Worm (Caenorhabditis elegans) whole organism, L3 larva: ENCODE data around the gene Y54E2A.5.
A peak's percentile ranks its signal among the peaks of the same experiment; 100 is the strongest.

Experiments used
- R02D3.7 ChIP-seq: fragments of 150-350 bp; optimal IDR thresholded peaks from 2 replicates; lab custom pipeline; 2014; ENCODE audit warnings: missing biosample characterization, missing genetic modification characterization
- ama-1 ChIP-seq: fragments of 150-350 bp; optimal IDR thresholded peaks from 2 replicates; lab custom pipeline; 2018
- ceh-16 ChIP-seq: sonication (generic microtip); optimal IDR thresholded peaks from 2 replicates; lab custom pipeline; 2017; ENCODE audit warnings: missing biosample characterization, missing genetic modification characterization
- ceh-28 ChIP-seq: fragments of 150-350 bp; optimal IDR thresholded peaks from 2 replicates; lab custom pipeline; 2014; ENCODE audit warnings: missing biosample characterization, missing genetic modification reagents, missing genetic modification characterization
- ceh-82 ChIP-seq: fragments of 150-350 bp; optimal IDR thresholded peaks from 2 replicates; lab custom pipeline; 2014; ENCODE audit warnings: missing biosample characterization, missing genetic modification characterization
- ceh-9 ChIP-seq: sonication (generic microtip); optimal IDR thresholded peaks from 2 replicates; lab custom pipeline; 2018; ENCODE audit warnings: missing biosample characterization, missing genetic modification characterization
- egl-27 ChIP-seq: sonication (generic microtip); optimal IDR thresholded peaks from 4 replicates; lab custom pipeline; 2017; ENCODE audit warnings: missing biosample characterization, missing genetic modification reagents, missing genetic modification characterization
- egl-5 ChIP-seq: fragments of 150-350 bp; optimal IDR thresholded peaks from 2 replicates; lab custom pipeline; 2017; ENCODE audit warnings: missing biosample characterization, missing genetic modification reagents, missing genetic modification characterization, inconsistent platforms
- elt-1 ChIP-seq: fragments of 150-350 bp; optimal IDR thresholded peaks from 2 replicates; lab custom pipeline; 2014; ENCODE audit warnings: missing biosample characterization, missing genetic modification characterization
- elt-2 ChIP-seq: sonication (generic microtip); optimal IDR thresholded peaks from 2 replicates; lab custom pipeline; 2016; ENCODE audit warnings: missing genetic modification reagents, mild to moderate bottlenecking, missing genetic modification characterization, missing compliant biosample characterization
- eor-1 ChIP-seq, 2 experiments: fragments of 150-350 bp; optimal IDR thresholded peaks; 2 replicates each; lab custom pipeline; 2014 to 2018; ENCODE audit warnings: missing biosample characterization in 2 of 2, missing genetic modification characterization in 2 of 2
- fkh-10 ChIP-seq: sonication (generic microtip); optimal IDR thresholded peaks from 2 replicates; lab custom pipeline; 2017; ENCODE audit warnings: missing biosample characterization, missing genetic modification reagents, missing genetic modification characterization
- fkh-2 ChIP-seq: fragments of 150-350 bp; optimal IDR thresholded peaks from 2 replicates; lab custom pipeline; 2014; ENCODE audit warnings: missing biosample characterization, missing genetic modification reagents, missing genetic modification characterization
- fos-1 ChIP-seq: fragments of 150-350 bp; optimal IDR thresholded peaks from 2 replicates; lab custom pipeline; 2014; ENCODE audit warnings: missing biosample characterization, missing genetic modification characterization
- hmg-11 ChIP-seq: sonication (generic microtip); optimal IDR thresholded peaks from 2 replicates; lab custom pipeline; 2016; ENCODE audit warnings: missing genetic modification characterization, missing compliant biosample characterization
- jun-1 ChIP-seq: fragments of 150-350 bp; optimal IDR thresholded peaks from 2 replicates; lab custom pipeline; 2014; ENCODE audit warnings: missing biosample characterization, missing genetic modification reagents, missing genetic modification characterization
- lin-15B ChIP-seq: fragments of 150-350 bp; optimal IDR thresholded peaks from 2 replicates; lab custom pipeline; 2014; ENCODE audit warnings: missing biosample characterization, missing genetic modification characterization
- lin-39 ChIP-seq: fragments of 150-350 bp; optimal IDR thresholded peaks from 2 replicates; lab custom pipeline; 2018; ENCODE audit warnings: missing biosample characterization, missing genetic modification reagents, missing genetic modification characterization
- lsy-12 ChIP-seq: sonication (generic microtip); optimal IDR thresholded peaks from 2 replicates; lab custom pipeline; 2016; ENCODE audit warnings: mild to moderate bottlenecking, missing genetic modification characterization, missing compliant biosample characterization
- mml-1 ChIP-seq: fragments of 150-350 bp; sonication (generic microtip); optimal IDR thresholded peaks from 3 replicates; lab custom pipeline; 2014; ENCODE audit warnings: missing biosample characterization, missing genetic modification characterization
- nfya-1 ChIP-seq: sonication (generic microtip); optimal IDR thresholded peaks from 2 replicates; lab custom pipeline; 2017; ENCODE audit warnings: missing genetic modification characterization, mild to moderate bottlenecking, missing compliant biosample characterization, antibody characterized with exemption, moderate library complexity; ENCODE audit not compliant: insufficient read depth
- nhr-11 ChIP-seq: fragments of 150-350 bp; optimal IDR thresholded peaks from 2 replicates; lab custom pipeline; 2014; ENCODE audit warnings: missing biosample characterization, missing genetic modification characterization
- nhr-23 ChIP-seq: fragments of 150-350 bp; optimal IDR thresholded peaks from 2 replicates; lab custom pipeline; 2014; ENCODE audit warnings: missing biosample characterization, missing genetic modification reagents, missing genetic modification characterization
- nhr-237 ChIP-seq: fragments of 150-350 bp; optimal IDR thresholded peaks from 2 replicates; lab custom pipeline; 2014; ENCODE audit warnings: missing biosample characterization, missing genetic modification characterization
- nhr-25 ChIP-seq: sonication (generic microtip); optimal IDR thresholded peaks from 2 replicates; lab custom pipeline; 2017; ENCODE audit warnings: missing biosample characterization, missing genetic modification characterization
- nhr-43 ChIP-seq: sonication (generic microtip); optimal IDR thresholded peaks from 2 replicates; lab custom pipeline; 2016; ENCODE audit warnings: mild to moderate bottlenecking, missing genetic modification characterization, missing compliant biosample characterization; ENCODE audit not compliant: poor library complexity, severe bottlenecking
- nhr-67 ChIP-seq: fragments of 150-350 bp; optimal IDR thresholded peaks from 2 replicates; lab custom pipeline; 2014; ENCODE audit warnings: missing biosample characterization, missing genetic modification characterization
- nhr-77 ChIP-seq: fragments of 150-350 bp; optimal IDR thresholded peaks from 2 replicates; lab custom pipeline; 2014; ENCODE audit warnings: missing biosample characterization, missing genetic modification characterization
- pha-4 ChIP-seq: fragments of 150-350 bp; optimal IDR thresholded peaks from 2 replicates; lab custom pipeline; 2014; ENCODE audit warnings: missing biosample characterization, missing genetic modification reagents, missing genetic modification characterization
- pqm-1 ChIP-seq: fragments of 150-350 bp; optimal IDR thresholded peaks from 2 replicates; lab custom pipeline; 2017; ENCODE audit warnings: missing biosample characterization, missing genetic modification characterization, inconsistent platforms
- sea-2 ChIP-seq: fragments of 150-350 bp; sonication (generic microtip); optimal IDR thresholded peaks from 4 replicates; lab custom pipeline; 2014; ENCODE audit warnings: missing biosample characterization, missing genetic modification reagents, missing genetic modification characterization
- skn-1 ChIP-seq: fragments of 150-350 bp; optimal IDR thresholded peaks from 2 replicates; lab custom pipeline; 2014; ENCODE audit warnings: missing biosample characterization, missing genetic modification characterization
- snpc-4 ChIP-seq: fragments of 150-350 bp; optimal IDR thresholded peaks from 2 replicates; lab custom pipeline; 2014; ENCODE audit warnings: missing biosample characterization, missing genetic modification characterization
- tbx-2 ChIP-seq: sonication (generic microtip); optimal IDR thresholded peaks from 2 replicates; lab custom pipeline; 2016; ENCODE audit warnings: mild to moderate bottlenecking, missing genetic modification characterization, missing compliant biosample characterization
- unc-39 ChIP-seq: sonication (generic microtip); optimal IDR thresholded peaks from 4 replicates; lab custom pipeline; 2017; ENCODE audit warnings: missing biosample characterization, missing genetic modification characterization
- unc-62 ChIP-seq: fragments of 150-350 bp; sonication (generic microtip); optimal IDR thresholded peaks from 4 replicates; lab custom pipeline; 2014; ENCODE audit warnings: missing biosample characterization, missing genetic modification reagents, missing genetic modification characterization
- zag-1 ChIP-seq: fragments of 150-350 bp; optimal IDR thresholded peaks from 2 replicates; lab custom pipeline; 2014; ENCODE audit warnings: missing biosample characterization, missing genetic modification characterization
- ztf-11 ChIP-seq: fragments of 150-350 bp; optimal IDR thresholded peaks from 2 replicates; lab custom pipeline; 2014; ENCODE audit warnings: missing biosample characterization, missing genetic modification characterization
- ztf-4 ChIP-seq: fragments of 150-350 bp; optimal IDR thresholded peaks from 2 replicates; lab custom pipeline; 2014; ENCODE audit warnings: missing biosample characterization, missing genetic modification characterization

The Y54E2A.5 gene

DNA sequence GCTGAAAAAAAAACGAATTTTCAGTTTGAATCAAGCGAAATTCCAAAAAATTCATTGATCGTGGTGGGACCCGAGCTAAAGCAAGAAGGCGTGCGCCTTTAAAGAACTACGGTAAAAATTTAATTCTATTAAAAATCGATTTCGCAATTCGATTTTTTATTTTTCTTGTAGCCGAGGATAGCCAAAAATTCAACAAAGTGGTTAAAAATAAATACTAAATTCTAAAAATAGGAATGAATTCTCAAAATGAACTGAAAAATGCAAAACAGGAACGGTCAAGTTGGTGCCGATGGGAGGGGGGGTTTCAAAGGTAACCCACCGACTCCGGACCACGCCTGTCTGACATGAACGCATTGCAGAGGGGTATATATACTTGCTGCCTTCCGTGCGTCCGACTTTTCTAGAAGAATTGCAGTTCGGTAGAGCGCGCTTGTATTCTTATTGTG is 43.5 kb upstream of the Y54E2A.5 start:
- TF ChIP-seq unc-62 (GFP tag; lab: Kevin White, UChicago) (no peak), ama-1 (lab: Kevin White, UChicago) (peak; percentile 45), nhr-43 (tag; lab: Kevin White, UChicago) (peak; percentile 41), nfya-1 (tag; lab: Kevin White, UChicago) (peak; percentile 48), ztf-4 (tag; lab: Kevin White, UChicago) (no peak), tbx-2 (peak; percentile 46), elt-2 (peak; percentile 6), hmg-11 (tag; lab: Kevin White, UChicago) (peak; percentile 75), lsy-12 (peak; percentile 51), ztf-11 (tag; lab: Kevin White, UChicago) (no peak), lin-15B (tag; lab: Kevin White, UChicago) (peak; percentile 37), snpc-4 (tag; lab: Kevin White, UChicago) (peak; percentile 98), lin-39 (peak; percentile 65)

DNA sequence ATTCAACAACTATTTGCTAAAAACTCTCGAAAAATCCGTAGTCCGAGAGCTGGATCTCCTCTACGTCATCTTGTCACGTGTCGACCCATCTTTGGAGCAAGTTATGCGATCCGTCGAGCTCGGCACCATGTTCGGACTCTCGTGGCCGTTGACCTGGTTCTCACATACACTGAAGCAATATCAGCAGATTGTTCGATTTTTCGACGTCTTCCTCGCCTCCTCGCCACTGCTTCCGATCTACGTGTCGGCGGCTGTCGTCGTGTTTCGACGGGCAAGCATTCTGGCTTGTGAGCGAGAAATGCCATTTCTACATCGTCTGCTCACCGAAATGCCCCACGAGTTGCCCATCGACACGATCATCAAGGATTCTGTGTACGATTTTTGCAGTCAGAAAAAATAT is 41.8 kb upstream of the Y54E2A.5 start:
- no peak for TF ChIP-seq fkh-2
- TF ChIP-seq pha-4: no peak
- TF ChIP-seq nhr-77: no peak
- no peak for TF ChIP-seq snpc-4 (tag; lab: Kevin White, UChicago)

DNA sequence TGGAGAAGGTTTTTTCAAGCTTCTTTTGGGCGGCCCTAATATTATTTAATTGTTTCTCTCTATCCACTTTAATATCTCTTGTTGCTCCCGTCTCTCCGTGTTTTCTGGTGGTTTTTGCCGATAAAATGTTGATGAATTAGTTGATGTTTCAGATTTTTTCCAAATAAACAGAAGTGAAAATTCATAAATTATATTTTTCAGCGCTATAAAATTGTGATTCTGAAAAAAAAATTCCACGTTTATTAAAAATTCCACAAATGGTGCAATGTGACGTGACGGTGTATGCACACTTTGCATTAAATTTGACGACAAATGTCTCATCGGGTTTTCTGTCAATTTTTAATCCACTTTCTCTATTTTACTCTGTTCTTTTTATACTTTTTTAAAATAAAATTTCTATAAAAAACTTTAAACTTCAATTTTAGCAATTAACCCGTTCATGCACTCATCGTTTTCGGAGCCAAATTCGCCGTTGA is 40.5 kb upstream of the Y54E2A.5 start, which contains the start of gene tbc-20:
Gene tbc-20 (plus strand): TSS at position 426 of the 476 bp plus-strand sequence.
- TF ChIP-seq snpc-4 (tag; lab: Kevin White, UChicago): peak; percentile 40
- TF ChIP-seq elt-1 (tag; lab: Kevin White, UChicago): no peak
- no peak for TF ChIP-seq lin-15B (tag; lab: Kevin White, UChicago)
- peak; percentile 24 for TF ChIP-seq skn-1 (tag; lab: Kevin White, UChicago)
- peak; percentile 57 for TF ChIP-seq pha-4
- TF ChIP-seq eor-1 (tag; optimal IDR thresholded peaks at IDR 0.05; lab: Kevin White, UChicago): no peak
- peak; percentile 15 for TF ChIP-seq nfya-1 (tag; lab: Kevin White, UChicago)
- TF ChIP-seq ztf-11 (tag; lab: Kevin White, UChicago): no peak
- peak; percentile 4 for TF ChIP-seq pqm-1 (tag; lab: Kevin White, UChicago)
- no peak for TF ChIP-seq nhr-237 (tag; lab: Kevin White, UChicago)
- no peak for TF ChIP-seq fos-1 (tag; lab: Kevin White, UChicago)
- TF ChIP-seq nhr-23 (tag; lab: Kevin White, UChicago): peak; percentile 8
- TF ChIP-seq zag-1 (tag; lab: Kevin White, UChicago): no peak
- TF ChIP-seq hmg-11 (tag; lab: Kevin White, UChicago): peak; percentile 29
- no peak for TF ChIP-seq tbx-2
- TF ChIP-seq sea-2 (GFP tag; lab: Kevin White, UChicago): no peak
- TF ChIP-seq ama-1 (lab: Kevin White, UChicago): no peak
- peak; percentile 8 for TF ChIP-seq elt-2
- peak; percentile 32 for TF ChIP-seq nhr-77
- TF ChIP-seq ceh-9 (tag; lab: Kevin White, UChicago): no peak
- peak; percentile 10 for TF ChIP-seq nhr-43 (tag; lab: Kevin White, UChicago)
- TF ChIP-seq egl-5 (tag; lab: Kevin White, UChicago): no peak

DNA sequence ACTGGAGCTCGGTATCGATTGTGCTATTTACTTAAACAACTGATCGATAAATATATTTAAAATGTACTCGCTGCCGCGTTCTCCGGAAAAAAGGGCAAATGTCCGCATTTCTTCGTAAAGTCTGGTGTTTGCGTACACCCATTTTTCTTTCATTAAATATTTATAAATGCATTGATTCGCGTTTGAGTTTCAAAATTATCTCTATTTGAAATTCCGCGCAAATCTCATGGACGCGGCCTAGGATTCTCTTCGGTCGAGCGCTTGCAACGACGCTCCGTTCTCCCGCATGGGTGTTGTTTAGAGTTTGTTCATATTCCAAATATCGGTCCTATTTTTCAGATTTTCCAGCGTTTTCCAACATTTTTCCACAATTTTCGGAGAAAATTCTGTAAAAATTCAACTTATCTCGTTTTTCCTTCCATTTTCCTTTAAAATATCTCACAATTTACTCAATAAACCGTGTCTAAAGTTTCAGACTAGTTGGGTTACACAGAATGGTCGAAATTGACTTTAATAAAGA is 37.4 kb upstream of the Y54E2A.5 start, which contains the start of gene eif-3.B:
Gene eif-3.B (plus strand): TSS at position 470 of the 520 bp plus-strand sequence.
- TF ChIP-seq sea-2 (GFP tag; lab: Kevin White, UChicago): no peak
- peak; percentile 70 for TF ChIP-seq R02D3.7 (tag; lab: Kevin White, UChicago)
- TF ChIP-seq egl-27 (tag; lab: Kevin White, UChicago): no peak
- TF ChIP-seq nhr-77: peak; percentile 85
- no peak for TF ChIP-seq nhr-237 (tag; lab: Kevin White, UChicago)
- peak; percentile 92 for TF ChIP-seq nhr-23 (tag; lab: Kevin White, UChicago)
- no peak for TF ChIP-seq ceh-16 (tag; lab: Kevin White, UChicago)
- TF ChIP-seq lin-39: peak; percentile 83
- TF ChIP-seq elt-2: peak; percentile 60
- TF ChIP-seq unc-62 (GFP tag; lab: Kevin White, UChicago): no peak
- peak; percentile 89 for TF ChIP-seq ceh-28 (tag; lab: Kevin White, UChicago)
- TF ChIP-seq lin-15B (tag; lab: Kevin White, UChicago): peak; percentile 96
- TF ChIP-seq snpc-4 (tag; lab: Kevin White, UChicago): peak; percentile 96
- TF ChIP-seq ceh-82 (tag; lab: Kevin White, UChicago): peak; percentile 63
- no peak for TF ChIP-seq unc-39 (tag; lab: Kevin White, UChicago)
- no peak for TF ChIP-seq nhr-67 (tag; lab: Kevin White, UChicago)
- peak; percentile 91 for TF ChIP-seq nhr-43 (tag; lab: Kevin White, UChicago)
- TF ChIP-seq tbx-2: peak; percentile 59
- TF ChIP-seq mml-1 (tag; lab: Kevin White, UChicago): no peak
- peak; percentile 62 for TF ChIP-seq hmg-11 (tag; lab: Kevin White, UChicago)
- TF ChIP-seq elt-1 (tag; lab: Kevin White, UChicago): no peak
- peak; percentile 84 for TF ChIP-seq skn-1 (tag; lab: Kevin White, UChicago)
- peak; percentile 94 for TF ChIP-seq nfya-1 (tag; lab: Kevin White, UChicago)
- TF ChIP-seq fkh-10 (GFP tag; lab: Kevin White, UChicago): peak; percentile 55
- TF ChIP-seq ztf-4 (tag; lab: Kevin White, UChicago): peak; percentile 31
- TF ChIP-seq lsy-12: peak; percentile 74
- TF ChIP-seq pha-4: peak; percentile 98
- TF ChIP-seq nhr-25: peak; percentile 86
- no peak for TF ChIP-seq nhr-11
- TF ChIP-seq fos-1 (tag; lab: Kevin White, UChicago): no peak
- TF ChIP-seq pqm-1 (tag; lab: Kevin White, UChicago): peak; percentile 14
- no peak for TF ChIP-seq fkh-2
- peak; percentile 63 for TF ChIP-seq jun-1 (tag; lab: Kevin White, UChicago)
- no peak for TF ChIP-seq ztf-11 (tag; lab: Kevin White, UChicago)
- peak; percentile 91 for TF ChIP-seq egl-5 (tag; lab: Kevin White, UChicago)
